Worm (Caenorhabditis elegans): ENCODE measurements around the gene clec-213.

clec-213 gene

ce11 chrV:7604858-7605257 is at the start of gene clec-213:
Gene clec-213 (plus strand): TSS chrV:7605158.
- TF ChIP-seq pqm-1 (tag; optimal IDR thresholded peaks at IDR 0.05) (no peak), elt-1 (tag; optimal IDR thresholded peaks at IDR 0.05) (no peak), nhr-76 (tag; optimal IDR thresholded peaks at IDR 0.05) (no peak), unc-62 (GFP tag; optimal IDR thresholded peaks at IDR 0.05) (no peak)

- TF ChIP-seq hmg-11 (tag; optimal IDR thresholded peaks at IDR 0.05) (no peak), aly-2 (tag; optimal IDR thresholded peaks at IDR 0.05) (no peak), unc-39 (tag; optimal IDR thresholded peaks at IDR 0.05) (no peak), unc-62 (GFP tag; optimal IDR thresholded peaks at IDR 0.05) (no peak), nhr-76 (tag; optimal IDR thresholded peaks at IDR 0.05) (no peak), daf-12 (tag; optimal IDR thresholded peaks at IDR 0.05) (no peak), egl-27 (tag; optimal IDR thresholded peaks at IDR 0.05) (no peak), mml-1 (tag; optimal IDR thresholded peaks at IDR 0.05) (no peak), ztf-11 (tag; optimal IDR thresholded peaks at IDR 0.05) (no peak), mdl-1 (tag; optimal IDR thresholded peaks at IDR 0.05) (no peak), tbx-2 (tag; optimal IDR thresholded peaks at IDR 0.05) (no peak), nhr-12 (tag; optimal IDR thresholded peaks at IDR 0.05) (no peak)
These were observed 49.1 kb upstream of the clec-213 start for ce11 chrV:7555875-7556274.

- TF ChIP-seq ceh-9 (tag; optimal IDR thresholded peaks at IDR 0.05) (no peak), snpc-4 (tag; optimal IDR thresholded peaks at IDR 0.05) (no peak)
These were observed 46.3 kb upstream of the clec-213 start, which contains the start of gene ets-7 for ce11 chrV:7558693-7559092. Gene ets-7 (minus strand): TSS chrV:7558793.

- TF ChIP-seq ceh-16 (tag; optimal IDR thresholded peaks at IDR 0.05) (no peak), nhr-12 (tag; optimal IDR thresholded peaks at IDR 0.05) (no peak)
These were observed 42.0 kb upstream of the clec-213 start, which contains the start of gene F19F10.1 for ce11 chrV:7562947-7563346. Gene F19F10.1 (plus strand): TSS chrV:7563247.

ce11 chrV:7570290-7570689 is 34.7 kb upstream of the clec-213 start, which contains the start of gene clec-212:
Gene clec-212 (minus strand): TSS chrV:7570390.
- TF ChIP-seq ceh-16 (tag; optimal IDR thresholded peaks at IDR 0.05): no peak

- TF ChIP-seq elt-2 (tag; optimal IDR thresholded peaks at IDR 0.05): no peak
- TF ChIP-seq ceh-82 (tag; optimal IDR thresholded peaks at IDR 0.05): no peak
- TF ChIP-seq daf-12 (tag; optimal IDR thresholded peaks at IDR 0.05): no peak
- no peak for TF ChIP-seq nhr-12 (tag; optimal IDR thresholded peaks at IDR 0.05)
- no peak for TF ChIP-seq mdl-1 (tag; optimal IDR thresholded peaks at IDR 0.05)
- TF ChIP-seq skn-1 (tag; optimal IDR thresholded peaks at IDR 0.05): no peak
- no peak for TF ChIP-seq ceh-28 (tag; optimal IDR thresholded peaks at IDR 0.05)
- no peak for TF ChIP-seq nhr-237 (tag; optimal IDR thresholded peaks at IDR 0.05)
These were observed 34.0 kb upstream of the clec-213 start, which contains the start of gene F19F10.14 for ce11 chrV:7570955-7571354. Gene F19F10.14 (minus strand): TSS chrV:7571055.

- no peak for TF ChIP-seq nfya-1 (tag; optimal IDR thresholded peaks at IDR 0.05; ENCODE audit: insufficient read depth)
- TF ChIP-seq jun-1 (tag; optimal IDR thresholded peaks at IDR 0.05): peak; percentile 14
- TF ChIP-seq tbx-2 (tag; optimal IDR thresholded peaks at IDR 0.05): peak; percentile 7
- no peak for TF ChIP-seq elt-1 (tag; optimal IDR thresholded peaks at IDR 0.05)
- TF ChIP-seq pha-4 (tag; optimal IDR thresholded peaks at IDR 0.05): peak; percentile 67
- TF ChIP-seq daf-12 (tag; optimal IDR thresholded peaks at IDR 0.05): no peak
- TF ChIP-seq snpc-4 (tag; optimal IDR thresholded peaks at IDR 0.05): peak; percentile 83
- TF ChIP-seq R02D3.7 (tag; optimal IDR thresholded peaks at IDR 0.05): peak; percentile 11
- peak; percentile 18 for TF ChIP-seq hmg-11 (tag; optimal IDR thresholded peaks at IDR 0.05)
- peak; percentile 38 for TF ChIP-seq nhr-25 (tag; optimal IDR thresholded peaks at IDR 0.05)
- no peak for TF ChIP-seq ceh-82 (tag; optimal IDR thresholded peaks at IDR 0.05)
- peak; percentile 76 for TF ChIP-seq nhr-23 (tag; optimal IDR thresholded peaks at IDR 0.05)
- TF ChIP-seq lin-15B (tag; optimal IDR thresholded peaks at IDR 0.05): peak; percentile 77
- peak; percentile 7 for TF ChIP-seq elt-2 (tag; optimal IDR thresholded peaks at IDR 0.05)
These were observed 29.4 kb upstream of the clec-213 start, which contains the start of the genes snu-66 and ints-9 for ce11 chrV:7575563-7575962. Gene snu-66 (minus strand): TSS chrV:7575670. Gene ints-9 (plus strand): TSS chrV:7575802.
